Fruit fly (Drosophila melanogaster) whole organism, wandering third instar larva: ENCODE results near the gene CG18249.
A peak's percentile ranks its signal among the peaks of the same experiment; 100 is the strongest.

ENCODE experiments used
- Abd-B ChIP-seq: fragments of >200 bp; optimal IDR thresholded peaks from 2 replicates; lab custom pipeline; 2017; ENCODE audit warnings: missing biosample characterization, missing genetic modification characterization
- CG32264 ChIP-seq: fragments of 200-800 bp; sonication (Bioruptor generic); optimal IDR thresholded peaks from 2 replicates; lab custom pipeline; 2016; ENCODE audit warnings: missing biosample characterization, missing genetic modification characterization
- CG9705 ChIP-seq: fragments of 200-800 bp; sonication (Bioruptor generic); optimal IDR thresholded peaks from 2 replicates; lab custom pipeline; 2018; ENCODE audit warnings: missing biosample characterization, mild to moderate bottlenecking, missing genetic modification characterization
- Dfd ChIP-seq: fragments of >200 bp; optimal IDR thresholded peaks from 2 replicates; lab custom pipeline; 2017; ENCODE audit warnings: missing biosample characterization, missing genetic modification characterization
- Dif ChIP-seq: fragments of 200-275, 200-300 bp; sonication (Bioruptor generic); optimal IDR thresholded peaks from 2 replicates; lab custom pipeline; 2018; ENCODE audit warnings: missing biosample characterization, missing genetic modification characterization; ENCODE audit not compliant: partially characterized antibody
- GATAd ChIP-seq: sonication (Bioruptor generic); optimal IDR thresholded peaks from 2 replicates; lab custom pipeline; 2016; ENCODE audit warnings: missing biosample characterization, missing genetic modification characterization
- HLH106 ChIP-seq: fragments of 200-800 bp; optimal IDR thresholded peaks from 3 replicates; lab custom pipeline; 2019; ENCODE audit warnings: missing biosample characterization, mild to moderate bottlenecking, missing genetic modification characterization, moderate library complexity
- Hnf4 ChIP-seq: fragments of 200-800 bp; sonication (Bioruptor generic); optimal IDR thresholded peaks from 2 replicates; lab custom pipeline; 2016; ENCODE audit warnings: missing biosample characterization, mild to moderate bottlenecking, missing genetic modification characterization
- Hr78 ChIP-seq: fragments of >200 bp; optimal IDR thresholded peaks from 2 replicates; lab custom pipeline; 2017; ENCODE audit warnings: missing biosample characterization, missing genetic modification characterization
- Hr83 ChIP-seq: fragments of 200-300 bp; sonication (Bioruptor generic); optimal IDR thresholded peaks from 2 replicates; lab custom pipeline; 2016; ENCODE audit warnings: missing biosample characterization, mild to moderate bottlenecking, missing genetic modification characterization, moderate library complexity; ENCODE audit not compliant: poor library complexity, severe bottlenecking
- Jra ChIP-seq: sonication (Bioruptor generic); optimal IDR thresholded peaks from 2 replicates; lab custom pipeline; 2016; ENCODE audit warnings: missing biosample characterization, missing genetic modification characterization
- Mio ChIP-seq: sonication (Bioruptor generic); optimal IDR thresholded peaks from 2 replicates; lab custom pipeline; 2016; ENCODE audit warnings: missing biosample characterization, missing genetic modification characterization
- Myc ChIP-seq: fragments of >200 bp; optimal IDR thresholded peaks from 2 replicates; lab custom pipeline; 2017
- N ChIP-seq: fragments of >200 bp; optimal IDR thresholded peaks from 2 replicates; lab custom pipeline; 2018; ENCODE audit warnings: missing biosample characterization, missing external identifiers, missing genetic modification characterization
- OdsH ChIP-seq: fragments of 200-800 bp; sonication (Bioruptor generic); optimal IDR thresholded peaks from 2 replicates; lab custom pipeline; 2016; ENCODE audit warnings: missing biosample characterization, mild to moderate bottlenecking, missing genetic modification characterization
- Rel ChIP-seq, 2 experiments: fragments of 200-800 bp; sonication (Bioruptor generic) in 1 of 2; optimal IDR thresholded peaks; 2 replicates in 1 of 2; 3 replicates in 1 of 2; lab custom pipeline; 2016 to 2019; ENCODE audit warnings: mild to moderate bottlenecking in 2 of 2, missing biosample characterization in 2 of 2, missing genetic modification characterization in 2 of 2, moderate library complexity in 1 of 2
- Sp1 ChIP-seq: fragments of 200-800 bp; sonication (Bioruptor generic); optimal IDR thresholded peaks from 3 replicates; lab custom pipeline; 2019; ENCODE audit warnings: missing biosample characterization, mild to moderate bottlenecking, missing genetic modification characterization, moderate library complexity
- Vsx2 ChIP-seq: fragments of 200-300, 225-300 bp; sonication (Bioruptor generic); optimal IDR thresholded peaks from 2 replicates; lab custom pipeline; 2018; ENCODE audit warnings: missing biosample characterization, missing genetic modification characterization; ENCODE audit not compliant: partially characterized antibody
- br ChIP-seq: fragments of 200-800 bp; sonication (Bioruptor generic); optimal IDR thresholded peaks from 2 replicates; lab custom pipeline; 2016; ENCODE audit warnings: missing biosample characterization, missing genetic modification characterization
- brk ChIP-seq: fragments of 200-800 bp; sonication (Bioruptor generic); optimal IDR thresholded peaks from 2 replicates; lab custom pipeline; 2016; ENCODE audit warnings: missing biosample characterization, mild to moderate bottlenecking, missing genetic modification characterization
- dmrt93B ChIP-seq: fragments of 200-800 bp; sonication (Bioruptor generic); optimal IDR thresholded peaks from 2 replicates; lab custom pipeline; 2018; ENCODE audit warnings: missing biosample characterization, mild to moderate bottlenecking, missing genetic modification characterization
- dsf ChIP-seq: sonication (Bioruptor generic); optimal IDR thresholded peaks from 2 replicates; lab custom pipeline; 2016; ENCODE audit warnings: missing biosample characterization, missing genetic modification characterization, borderline replicate concordance
- ey ChIP-seq: fragments of 200-800 bp; sonication (Bioruptor generic); optimal IDR thresholded peaks from 2 replicates; lab custom pipeline; 2016; ENCODE audit warnings: missing biosample characterization, missing genetic modification characterization
- foxo ChIP-seq, 2 experiments: fragments of 200-800 bp; sonication (Bioruptor generic); optimal IDR thresholded peaks; 2 replicates in 1 of 2; 3 replicates in 1 of 2; lab custom pipeline; 2016 to 2017; ENCODE audit warnings: missing biosample characterization in 2 of 2, missing genetic modification characterization in 2 of 2
- fru ChIP-seq: fragments of 200-800 bp; sonication (Bioruptor generic); optimal IDR thresholded peaks from 3 replicates; lab custom pipeline; 2016; ENCODE audit warnings: missing biosample characterization, mild to moderate bottlenecking, missing genetic modification characterization
- h ChIP-seq: fragments of 200-800 bp; sonication (Bioruptor generic); optimal IDR thresholded peaks from 3 replicates; lab custom pipeline; 2016; ENCODE audit warnings: missing biosample characterization, mild to moderate bottlenecking, missing genetic modification characterization
- jim ChIP-seq: fragments of 175-275, 200-325 bp; sonication (Bioruptor generic); optimal IDR thresholded peaks from 2 replicates; lab custom pipeline; 2016; ENCODE audit warnings: missing biosample characterization, mild to moderate bottlenecking, missing genetic modification characterization
- lola ChIP-seq: fragments of >200 bp; optimal IDR thresholded peaks from 2 replicates; lab custom pipeline; 2017; ENCODE audit warnings: missing biosample characterization, missing genetic modification characterization
- pan ChIP-seq: fragments of >200 bp; optimal IDR thresholded peaks from 2 replicates; lab custom pipeline; 2017
- psq ChIP-seq: fragments of 200-800 bp; sonication (Bioruptor generic); optimal IDR thresholded peaks from 3 replicates; lab custom pipeline; 2017; ENCODE audit warnings: missing biosample characterization, mild to moderate bottlenecking, missing genetic modification characterization, moderate library complexity
- rgr ChIP-seq: fragments of 200-800 bp; sonication (Bioruptor generic); optimal IDR thresholded peaks from 3 replicates; lab custom pipeline; 2016; ENCODE audit warnings: missing biosample characterization, mild to moderate bottlenecking, missing genetic modification characterization
- sage ChIP-seq: fragments of 200-800 bp; sonication (Bioruptor generic); optimal IDR thresholded peaks from 2 replicates; lab custom pipeline; 2016; ENCODE audit warnings: missing biosample characterization, mild to moderate bottlenecking, missing genetic modification characterization
- sv ChIP-seq: fragments of 200-800 bp; sonication (Bioruptor generic); optimal IDR thresholded peaks from 3 replicates; lab custom pipeline; 2016; ENCODE audit warnings: missing biosample characterization, missing genetic modification characterization
- tai ChIP-seq: sonication (Bioruptor generic); optimal IDR thresholded peaks from 2 replicates; lab custom pipeline; 2016; ENCODE audit warnings: missing biosample characterization, missing genetic modification characterization
- usp ChIP-seq: fragments of >200 bp; optimal IDR thresholded peaks from 2 replicates; lab custom pipeline; 2017; ENCODE audit warnings: missing biosample characterization, missing genetic modification characterization
- woc ChIP-seq: sonication (Bioruptor generic); optimal IDR thresholded peaks from 2 replicates; lab custom pipeline; 2016; ENCODE audit warnings: missing biosample characterization, mild to moderate bottlenecking, missing genetic modification characterization

Gene CG18249

dm6 chr3R:8239472-8240301, 19.7 kb downstream of the CG18249 start (continued):
- TF ChIP-seq ey (peak; percentile 83), woc (GFP tag; lab: Kevin White, UChicago) (peak; percentile 72), Dfd (no peak)

dm6 chr3R:8240302-8240682, 20.3 kb downstream of the CG18249 start, which contains the start of gene Ada2b:
Ada2b (minus strand) TSS chr3R:8240515.
- TF ChIP-seq pan (lab: Kevin White, UChicago) (no peak), OdsH (GFP tag; lab: Kevin White, UChicago) (no peak), Myc (lab: Kevin White, UChicago) (peak; percentile 83), woc (GFP tag; lab: Kevin White, UChicago) (peak; percentile 51), br (GFP tag; lab: Kevin White, UChicago) (no peak), fru (GFP tag; lab: Kevin White, UChicago) (peak; percentile 70), sv (no peak), GATAd (GFP tag; lab: Kevin White, UChicago) (no peak)

dm6 chr3R:8243720-8244119, 23.8 kb downstream of the CG18249 start, which contains the start of the genes CG9636, CG18749 and CG33722:
CG9636 (minus strand) TSS chr3R:8243792.
CG18749 (plus strand) TSS chr3R:8244055.
CG33722 (plus strand) TSS chr3R:8244055.
- peak; percentile 89 for TF ChIP-seq Hnf4 (GFP tag; lab: Kevin White, UChicago)
- TF ChIP-seq Hr78 = no peak
- TF ChIP-seq HLH106 (tag; lab: Kevin White, UChicago) = peak; percentile 72
- peak; percentile 71 for TF ChIP-seq dsf (GFP tag; lab: Kevin White, UChicago)
- TF ChIP-seq br (GFP tag; lab: Kevin White, UChicago) = peak; percentile 73
- no peak for TF ChIP-seq jim (GFP tag; lab: Kevin White, UChicago)
- peak; percentile 93 for TF ChIP-seq brk (GFP tag; lab: Kevin White, UChicago)
- TF ChIP-seq dmrt93B = no peak
- peak; percentile 50 for TF ChIP-seq CG9705
- TF ChIP-seq Mio (GFP tag; lab: Kevin White, UChicago) = no peak
- no peak for TF ChIP-seq GATAd (GFP tag; lab: Kevin White, UChicago)
- TF ChIP-seq Myc (lab: Kevin White, UChicago) = peak; percentile 36
- TF ChIP-seq Sp1 = peak; percentile 67
- peak; percentile 62 for TF ChIP-seq Rel (GFP tag; optimal IDR thresholded peaks at IDR 0.05; lab: Kevin White, UChicago)
- peak; percentile 87 for TF ChIP-seq Rel (tag; optimal IDR thresholded peaks at IDR 0.05; lab: Kevin White, UChicago)
- TF ChIP-seq psq (GFP tag; lab: Kevin White, UChicago) = peak; percentile 81
- peak; percentile 67 for TF ChIP-seq ey
- peak; percentile 81 for TF ChIP-seq Jra (GFP tag; lab: Kevin White, UChicago)
- TF ChIP-seq rgr (GFP tag; lab: Kevin White, UChicago) = peak; percentile 83
- no peak for TF ChIP-seq usp (GFP tag; lab: Kevin White, UChicago)
- no peak for TF ChIP-seq Hr83
- peak; percentile 89 for TF ChIP-seq h (GFP tag; lab: Kevin White, UChicago)
- no peak for TF ChIP-seq N (GFP tag; lab: Kevin White, UChicago)
- TF ChIP-seq OdsH (GFP tag; lab: Kevin White, UChicago) = peak; percentile 81
- peak; percentile 70 for TF ChIP-seq fru (GFP tag; lab: Kevin White, UChicago)
- peak; percentile 70 for TF ChIP-seq woc (GFP tag; lab: Kevin White, UChicago)
- peak; percentile 62 for TF ChIP-seq sv
- TF ChIP-seq lola = no peak
- peak; percentile 40 for TF ChIP-seq CG32264 (GFP tag; lab: Kevin White, UChicago)
- no peak for TF ChIP-seq Dfd
- no peak for TF ChIP-seq Dif
- TF ChIP-seq sage (GFP tag; lab: Kevin White, UChicago) = peak; percentile 83
- peak; percentile 23 to 80 for TF ChIP-seq foxo (GFP tag; optimal IDR thresholded peaks at IDR 0.05; lab: Kevin White, UChicago)
- TF ChIP-seq tai = no peak

dm6 chr3R:8248138-8248537, 28.2 kb downstream of the CG18249 start, which contains the start of gene CG15864:
CG15864 (plus strand) TSS chr3R:8248438.
- TF ChIP-seq sv (no peak), Mio (GFP tag; lab: Kevin White, UChicago) (no peak), Hnf4 (GFP tag; lab: Kevin White, UChicago) (no peak), tai (no peak), pan (lab: Kevin White, UChicago) (no peak), Abd-B (no peak), psq (GFP tag; lab: Kevin White, UChicago) (no peak), N (GFP tag; lab: Kevin White, UChicago) (no peak), foxo (GFP tag; optimal IDR thresholded peaks at IDR 0.05; lab: Kevin White, UChicago) (no peak), woc (GFP tag; lab: Kevin White, UChicago) (no peak), dmrt93B (no peak), Rel (GFP tag; optimal IDR thresholded peaks at IDR 0.05; lab: Kevin White, UChicago) (no peak), Rel (tag; optimal IDR thresholded peaks at IDR 0.05; lab: Kevin White, UChicago) (no peak), GATAd (GFP tag; lab: Kevin White, UChicago) (no peak), jim (GFP tag; lab: Kevin White, UChicago) (no peak), Vsx2 (GFP tag; lab: Kevin White, UChicago) (no peak)
